Worm (Caenorhabditis elegans) whole organism, L3 larva: ENCODE measurements around the gene acs-14.

Experiments used
- eor-1 ChIP-seq, 2 experiments: fragments of 150-350 bp; optimal IDR thresholded peaks; 2 replicates each; lab custom pipeline; 2014 to 2018; ENCODE audit warnings: missing biosample characterization in 2 of 2, missing genetic modification characterization in 2 of 2
- unc-39 ChIP-seq: sonication (generic microtip); optimal IDR thresholded peaks from 4 replicates; lab custom pipeline; 2017; ENCODE audit warnings: missing biosample characterization, missing genetic modification characterization

- TF ChIP-seq eor-1 (tag; optimal IDR thresholded peaks at IDR 0.05; lab: Kevin White, UChicago), result no peak
- no peak for TF ChIP-seq unc-39 (tag; lab: Kevin White, UChicago)
These were observed 38.2 kb downstream of the acs-14 start, which contains the start of gene C50F4.6 for ce11 chrV:9546042-9546581.
